Fruit fly (Drosophila melanogaster) whole organism, embryonic: ENCODE results near the gene Kal1.

Experiments
- B-H1 ChIP-seq: fragments of 200-800 bp; sonication (Bioruptor generic); IDR thresholded peaks from 3 replicates; pipeline ENCODE4 v1.3.6; 2022; ENCODE audit warnings: missing biosample characterization, missing genetic modification characterization
- CG10209 ChIP-seq: fragments of 200-800 bp; sonication (Bioruptor generic); optimal IDR thresholded peaks from 3 replicates; lab custom pipeline; 2017; ENCODE audit warnings: missing biosample characterization, mild to moderate bottlenecking, missing genetic modification characterization, missing genetic modification reagents
- CG10267 ChIP-seq: fragments of 200-800 bp; sonication (Bioruptor generic); optimal IDR thresholded peaks from 2 replicates; lab custom pipeline; 2018; ENCODE audit warnings: missing biosample characterization, mild to moderate bottlenecking, missing genetic modification characterization, moderate library complexity
- CG10462 ChIP-seq: fragments of 200-800 bp; sonication (Bioruptor generic); optimal IDR thresholded peaks from 2 replicates; lab custom pipeline; 2016; ENCODE audit warnings: missing biosample characterization, missing genetic modification characterization
- CG10565 ChIP-seq: fragments of 200-800 bp; sonication (Bioruptor generic); optimal IDR thresholded peaks from 3 replicates; lab custom pipeline; 2016; ENCODE audit warnings: missing biosample characterization, mild to moderate bottlenecking, missing genetic modification characterization
- CG10979 ChIP-seq: fragments of 200-800 bp; sonication (Bioruptor generic); optimal IDR thresholded peaks from 2 replicates; lab custom pipeline; 2018; ENCODE audit warnings: missing biosample characterization, mild to moderate bottlenecking, missing genetic modification characterization, moderate library complexity
- CG12155 ChIP-seq: fragments of 200-800 bp; sonication (Bioruptor generic); optimal IDR thresholded peaks from 3 replicates; lab custom pipeline; 2016; ENCODE audit warnings: missing biosample characterization, missing genetic modification characterization
- CG12659 ChIP-seq: fragments of 200-800 bp; sonication (Bioruptor generic); optimal IDR thresholded peaks from 3 replicates; lab custom pipeline; 2017; ENCODE audit warnings: mild to moderate bottlenecking, missing biosample characterization, missing genetic modification reagents, missing genetic modification characterization
- CG13624 ChIP-seq: fragments of 200-800 bp; sonication (Bioruptor generic); optimal IDR thresholded peaks from 2 replicates; lab custom pipeline; 2016; ENCODE audit warnings: missing biosample characterization, missing genetic modification characterization
- CG13894 ChIP-seq: fragments of 200-800 bp; sonication (Bioruptor generic); optimal IDR thresholded peaks from 3 replicates; lab custom pipeline; 2018; ENCODE audit warnings: missing biosample characterization, mild to moderate bottlenecking, missing genetic modification characterization, moderate library complexity
- CG14441 ChIP-seq: fragments of 200-800 bp; sonication (Bioruptor generic); IDR thresholded peaks from 2 replicates; pipeline ENCODE4 v1.3.6; 2022; ENCODE audit warnings: missing biosample characterization, missing genetic modification characterization
- CG15514 ChIP-seq: fragments of 200-800 bp; sonication (Bioruptor generic); optimal IDR thresholded peaks from 3 replicates; lab custom pipeline; 2017; ENCODE audit warnings: missing biosample characterization, missing genetic modification characterization, mild to moderate bottlenecking, moderate library complexity, missing genetic modification reagents
- CG15601 ChIP-seq: fragments of 200-800 bp; sonication (Bioruptor generic); optimal IDR thresholded peaks from 3 replicates; lab custom pipeline; 2019; ENCODE audit warnings: missing biosample characterization, mild to moderate bottlenecking, missing genetic modification characterization, moderate library complexity
- CG15696 ChIP-seq: fragments of 200-800 bp; sonication (Bioruptor generic); optimal IDR thresholded peaks from 2 replicates; lab custom pipeline; 2019; ENCODE audit warnings: missing biosample characterization, mild to moderate bottlenecking, missing genetic modification characterization, moderate library complexity
- CG17912 ChIP-seq: fragments of 200-800 bp; sonication (Bioruptor generic); optimal IDR thresholded peaks from 2 replicates; lab custom pipeline; 2018; ENCODE audit warnings: missing biosample characterization, mild to moderate bottlenecking, missing genetic modification characterization
- CG2120 ChIP-seq: fragments of 200-800 bp; sonication (Bioruptor generic); optimal IDR thresholded peaks from 3 replicates; lab custom pipeline; 2016; ENCODE audit warnings: missing biosample characterization, missing genetic modification characterization
- CG2199 ChIP-seq: fragments of 200-800 bp; sonication (Bioruptor generic); IDR thresholded peaks from 3 replicates; pipeline ENCODE4 v1.3.6; 2022; ENCODE audit warnings: missing biosample characterization, missing genetic modification characterization
- CG2202 ChIP-seq: fragments of 200-800 bp; sonication (Bioruptor generic); optimal IDR thresholded peaks from 2 replicates; lab custom pipeline; 2018; ENCODE audit warnings: missing biosample characterization, mild to moderate bottlenecking, missing genetic modification characterization
- CG31388 ChIP-seq: fragments of 200-800 bp; sonication (Bioruptor generic); optimal IDR thresholded peaks from 2 replicates; lab custom pipeline; 2016; ENCODE audit warnings: missing biosample characterization, missing genetic modification characterization
- CG34224 ChIP-seq: fragments of 200-800 bp; sonication (Bioruptor generic); IDR thresholded peaks from 3 replicates; pipeline ENCODE4 v1.3.6; 2022; ENCODE audit warnings: missing biosample characterization, missing genetic modification characterization; ENCODE audit not compliant: partially characterized antibody
- CG3838 ChIP-seq: fragments of 200-800 bp; sonication (Bioruptor generic); optimal IDR thresholded peaks from 3 replicates; lab custom pipeline; 2016; ENCODE audit warnings: missing biosample characterization, missing genetic modification characterization
- CG6765 ChIP-seq: fragments of 200-800 bp; sonication (Bioruptor generic); optimal IDR thresholded peaks from 3 replicates; lab custom pipeline; 2017; ENCODE audit warnings: missing biosample characterization, mild to moderate bottlenecking, missing genetic modification characterization
- CG7987 ChIP-seq: fragments of 200-800 bp; sonication (Bioruptor generic); optimal IDR thresholded peaks from 2 replicates; lab custom pipeline; 2018; ENCODE audit warnings: missing biosample characterization, mild to moderate bottlenecking, missing genetic modification characterization, moderate library complexity
- CkIIα-i1 ChIP-seq: fragments of 200-800 bp; sonication (Bioruptor generic); IDR thresholded peaks from 2 replicates; pipeline ENCODE4 v1.3.6; 2022; ENCODE audit warnings: missing biosample characterization, missing genetic modification characterization
- Deaf1 ChIP-seq: fragments of 200-800 bp; optimal IDR thresholded peaks from 3 replicates; lab custom pipeline; 2019; ENCODE audit warnings: missing biosample characterization, mild to moderate bottlenecking, missing genetic modification characterization, moderate library complexity
- Hr78 ChIP-seq, 2 experiments: fragments of 200-800 bp in 1 of 2; fragments of >200 bp in 1 of 2; sonication (Bioruptor generic) in 1 of 2; optimal IDR thresholded peaks; 2 replicates each; lab custom pipeline; 2017 to 2019; ENCODE audit warnings: missing biosample characterization in 2 of 2, missing genetic modification characterization in 2 of 2, mild to moderate bottlenecking in 1 of 2, moderate library complexity in 1 of 2
- NC2β ChIP-seq: fragments of 200-800 bp; sonication (Bioruptor generic); optimal IDR thresholded peaks from 2 replicates; lab custom pipeline; 2016; ENCODE audit warnings: missing biosample characterization, missing genetic modification characterization
- Nf-YC ChIP-seq: fragments of 200-800 bp; optimal IDR thresholded peaks from 3 replicates; lab custom pipeline; 2019; ENCODE audit warnings: missing biosample characterization, mild to moderate bottlenecking, missing genetic modification characterization, moderate library complexity
- Poxn ChIP-seq: fragments of 200-800 bp; sonication (Bioruptor generic); IDR thresholded peaks from 2 replicates; pipeline ENCODE4 v1.3.6; 2022; ENCODE audit warnings: missing biosample characterization, missing genetic modification characterization
- Ravus ChIP-seq: fragments of 200-800 bp; sonication (Bioruptor generic); IDR thresholded peaks from 2 replicates; pipeline ENCODE4 v1.3.6; 2022; ENCODE audit warnings: missing biosample characterization, missing genetic modification characterization
- Rx ChIP-seq: fragments of 200-800 bp; sonication (Bioruptor generic); IDR thresholded peaks from 2 replicates; pipeline ENCODE4 v1.3.6; 2022; ENCODE audit warnings: missing biosample characterization, missing genetic modification characterization
- Sox100B ChIP-seq: fragments of 200-800 bp; sonication (Bioruptor generic); optimal IDR thresholded peaks from 3 replicates; lab custom pipeline; 2018; ENCODE audit warnings: missing biosample characterization, mild to moderate bottlenecking, missing genetic modification characterization
- Stat92E ChIP-seq, 3 experiments: fragments of >200 bp in 2 of 3; fragments of 200-800 bp in 1 of 3; sonication (Bioruptor generic) in 1 of 3; optimal IDR thresholded peaks; 2 replicates each; lab custom pipeline; 2017 to 2019; ENCODE audit warnings: missing biosample characterization in 3 of 3, missing genetic modification characterization in 3 of 3, mild to moderate bottlenecking in 1 of 3, moderate library complexity in 1 of 3
- aop ChIP-seq: fragments of 200-800 bp; sonication (Bioruptor generic); IDR thresholded peaks from 2 replicates; pipeline ENCODE4 v1.3.6; 2022; ENCODE audit warnings: missing biosample characterization, missing genetic modification characterization
- cas ChIP-seq: fragments of 200-800 bp; sonication (Bioruptor generic); IDR thresholded peaks from 2 replicates; pipeline ENCODE4 v1.3.6; 2022; ENCODE audit warnings: missing biosample characterization, missing genetic modification characterization
- gce ChIP-seq: fragments of 200-800 bp; sonication (Bioruptor generic); IDR thresholded peaks from 3 replicates; pipeline ENCODE4 v1.3.6; 2022; ENCODE audit warnings: missing biosample characterization, missing genetic modification characterization
- maf-S ChIP-seq: fragments of 200-800 bp; sonication (Bioruptor generic); optimal IDR thresholded peaks from 2 replicates; lab custom pipeline; 2016; ENCODE audit warnings: missing biosample characterization, missing genetic modification characterization
- nerfin-1 ChIP-seq: fragments of 200-800 bp; sonication (Bioruptor generic); optimal IDR thresholded peaks from 3 replicates; lab custom pipeline; 2019; ENCODE audit warnings: missing biosample characterization, mild to moderate bottlenecking, missing genetic modification characterization, moderate library complexity
- onecut ChIP-seq: fragments of 200-800 bp; sonication (Bioruptor generic); IDR thresholded peaks from 2 replicates; pipeline ENCODE4 v1.3.6; 2022; ENCODE audit warnings: missing biosample characterization, missing genetic modification characterization
- pb ChIP-seq: fragments of 200-800 bp; sonication (Bioruptor generic); optimal IDR thresholded peaks from 3 replicates; lab custom pipeline; 2016; ENCODE audit warnings: missing biosample characterization, missing genetic modification characterization
- pnt ChIP-seq: fragments of 200-800 bp; sonication (Bioruptor generic); optimal IDR thresholded peaks from 3 replicates; lab custom pipeline; 2016; ENCODE audit warnings: missing biosample characterization, missing genetic modification characterization
- scrt ChIP-seq: fragments of 200-800 bp; sonication (Bioruptor generic); optimal IDR thresholded peaks from 2 replicates; lab custom pipeline; 2018; ENCODE audit warnings: missing biosample characterization, mild to moderate bottlenecking, missing genetic modification characterization, moderate library complexity
- so ChIP-seq: fragments of 200-800 bp; sonication (Bioruptor generic); IDR thresholded peaks from 3 replicates; pipeline ENCODE4 v1.3.6; 2022; ENCODE audit warnings: missing biosample characterization, missing genetic modification characterization
- trem ChIP-seq: fragments of 200-800 bp; optimal IDR thresholded peaks from 3 replicates; lab custom pipeline; 2019; ENCODE audit warnings: missing biosample characterization, mild to moderate bottlenecking, missing genetic modification characterization, moderate library complexity
- twi ChIP-seq: fragments of 200-800 bp; optimal IDR thresholded peaks from 2 replicates; lab custom pipeline; 2019; ENCODE audit warnings: missing biosample characterization, mild to moderate bottlenecking, missing genetic modification characterization, moderate library complexity
- usp ChIP-seq: fragments of >200 bp; optimal IDR thresholded peaks from 2 replicates; lab custom pipeline; 2017; ENCODE audit warnings: missing biosample characterization, missing genetic modification characterization
- zen ChIP-seq: fragments of 200-800 bp; sonication (Bioruptor generic); optimal IDR thresholded peaks from 3 replicates; lab custom pipeline; 2018; ENCODE audit warnings: missing biosample characterization, mild to moderate bottlenecking, missing genetic modification characterization, moderate library complexity
- zfh1 ChIP-seq: fragments of 200-800 bp; sonication (Bioruptor generic); IDR thresholded peaks from 3 replicates; pipeline ENCODE4 v1.3.6; 2022; ENCODE audit warnings: missing biosample characterization, missing genetic modification characterization
- zfh2 ChIP-seq: fragments of 200-800 bp; sonication (Bioruptor generic); optimal IDR thresholded peaks from 2 replicates; lab custom pipeline; 2016; ENCODE audit warnings: missing biosample characterization, missing genetic modification characterization

Gene Kal1

DNA sequence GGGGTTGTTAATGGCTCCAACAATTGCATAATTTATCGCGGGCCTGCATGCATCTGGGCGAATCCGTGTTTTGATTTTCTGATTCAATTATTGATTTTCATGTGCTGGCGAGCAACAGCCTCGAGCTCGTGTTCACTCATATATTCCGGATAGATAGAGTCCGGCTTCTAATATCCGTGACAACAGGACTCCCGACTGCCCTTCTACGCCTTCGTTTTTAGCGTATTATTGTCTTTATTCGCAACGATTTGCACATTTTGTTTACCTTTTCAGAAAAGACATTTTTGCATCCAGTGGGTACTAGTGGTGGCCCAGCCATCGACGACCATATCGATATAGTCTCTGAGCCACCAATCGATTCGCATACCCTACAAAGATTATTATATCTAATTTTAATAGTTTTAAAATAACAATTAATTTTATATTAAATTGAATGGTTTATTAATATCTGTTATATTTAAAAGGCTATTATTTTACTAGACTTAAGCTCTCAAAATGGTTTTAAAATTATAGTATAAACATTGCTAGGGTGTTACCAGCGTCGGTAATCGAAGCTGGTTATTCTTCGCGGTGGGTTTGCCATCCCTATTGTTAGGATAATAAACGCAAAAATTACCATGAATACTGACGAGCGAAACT is 20.1 kb downstream of the Kal1 start, which contains the start of the genes Myo95E and TBC1d7 (continued):
- TF ChIP-seq trem (tag; lab: Kevin White, UChicago) (peak; percentile 90), Nf-YC (no peak), nerfin-1 (tag; lab: Kevin White, UChicago) (peak; percentile 78), CG10267 (tag; lab: Kevin White, UChicago) (peak; percentile 84), CG10209 (peak; percentile 87), CG13624 (GFP tag; lab: Kevin White, UChicago) (peak; percentile 55), pnt (GFP tag; lab: Kevin White, UChicago) (peak; percentile 9), CG15696 (tag; lab: Kevin White, UChicago) (peak; percentile 71), B-H1 (GFP tag; lab: Robert Waterston, UW) (peak; percentile 81), Ravus (GFP tag; lab: Robert Waterston, UW) (peak; percentile 74), zfh2 (GFP tag; lab: Kevin White, UChicago) (peak; percentile 73), gce (peak; percentile 80; the same call in 2 of the 3 replicates), CG2120 (GFP tag; lab: Kevin White, UChicago) (peak; percentile 84), CG12659 (GFP tag; lab: Kevin White, UChicago) (peak; percentile 92), CG10565 (no peak), so (GFP tag; lab: Robert Waterston, UW) (peak; percentile 93), Stat92E (GFP tag; optimal IDR thresholded peaks at IDR 0.05; lab: Kevin White, UChicago) (peak in 1 of 3 experiments; percentile 7), CG2199 (GFP tag; lab: Robert Waterston, UW) (peak; percentile 89; the same call in 2 of the 3 replicates), Rx (GFP tag; lab: Robert Waterston, UW) (peak; percentile 81), CG14441 (peak; percentile 95), CG15601 (tag; lab: Kevin White, UChicago) (no peak), twi (tag; lab: Kevin White, UChicago) (peak; percentile 62), usp (GFP tag; lab: Kevin White, UChicago) (no peak), zfh1 (GFP tag; lab: Robert Waterston, UW) (peak; percentile 93), CG31388 (GFP tag; lab: Kevin White, UChicago) (peak; percentile 50), onecut (GFP tag; lab: Robert Waterston, UW) (peak; percentile 80), cas (GFP tag; lab: Robert Waterston, UW) (peak; percentile 69; the same call in 1 of the 2 replicates), CG6765 (GFP tag; lab: Kevin White, UChicago) (peak; percentile 10), CG2202 (tag; lab: Kevin White, UChicago) (peak; percentile 63), CG12155 (GFP tag; lab: Kevin White, UChicago) (peak; percentile 79), Hr78 (GFP tag; optimal IDR thresholded peaks at IDR 0.05; lab: Kevin White, UChicago) (no peak), scrt (GFP tag; lab: Kevin White, UChicago) (peak; percentile 68), maf-S (GFP tag; lab: Kevin White, UChicago) (peak; percentile 17), CG10462 (GFP tag; lab: Kevin White, UChicago) (peak; percentile 40), Deaf1 (no peak), CG15514 (GFP tag; lab: Kevin White, UChicago) (peak; percentile 82), Sox100B (peak; percentile 86), CG34224 (peak; percentile 71; the same call in 2 of the 3 replicates), aop (peak; percentile 49; the same call in 1 of the 2 replicates), CkIIα-i1 (GFP tag; lab: Robert Waterston, UW) (0 out of 2 replicates have a peak, but pooled peaks have one; percentile 31), zen (peak; percentile 80), CG17912 (GFP tag; lab: Kevin White, UChicago) (peak; percentile 21), CG10979 (peak; percentile 86), NC2β (GFP tag; lab: Kevin White, UChicago) (no peak), pb (GFP tag; lab: Kevin White, UChicago) (no peak), CG3838 (GFP tag; lab: Kevin White, UChicago) (peak; percentile 28), CG7987 (GFP tag; lab: Kevin White, UChicago) (peak; percentile 77), CG13894 (tag; lab: Kevin White, UChicago) (no peak), Poxn (no peak; the same call in 1 of the 2 replicates)
